Fruit fly (Drosophila melanogaster): ENCODE measurements around the gene Nepl19.

dm6 chr3R:28856829-28857228 is 23.1 kb downstream of the Nepl19 start:
- TF ChIP-seq CTCF (optimal IDR thresholded peaks at IDR 0.05) (no peak), CG8478 (optimal IDR thresholded peaks at IDR 0.05) (no peak)

Data from S2 (cell line).